Worm (Caenorhabditis elegans): Measurements from ENCODE around the gene F54D5.2.

- TF ChIP-seq ref-1 (GFP tag; conservative IDR thresholded peaks at IDR 0.05) (no peak), T22C8.4 (GFP tag; IDR thresholded peaks at IDR 0.05) (no peak), flt-1 (GFP tag; IDR thresholded peaks at IDR 0.05) (no peak)
These were observed 27.0 kb upstream of the F54D5.2 start for ce11 chrII:11545952-11546325.

Data from whole organism, midembryonic.